Worm (Caenorhabditis elegans) whole organism, young adult: ENCODE results near the gene B0252.8.
A peak's percentile ranks its signal among the peaks of the same experiment; 100 is the strongest.

Experiments
- B0019.2 ChIP-seq: fragments of 200-800 bp; sonication (Bioruptor generic); conservative IDR thresholded peaks from 2 replicates; pipeline ENCODE4 v1.3.6; 2022; ENCODE audit warnings: missing genetic modification reagents, missing genetic modification characterization, missing compliant biosample characterization
- B0336.3 ChIP-seq: fragments of 200-800 bp; sonication (Bioruptor generic); IDR thresholded peaks from 2 replicates; pipeline ENCODE4 v1.3.6; 2022; ENCODE audit warnings: missing genetic modification characterization, missing compliant biosample characterization
- C17E4.6 ChIP-seq: fragments of 200-800 bp; sonication (Bioruptor generic); IDR thresholded peaks from 2 replicates; pipeline ENCODE4 v1.3.6; 2022; ENCODE audit warnings: missing genetic modification reagents, missing genetic modification characterization, missing compliant biosample characterization
- F23B12.7 ChIP-seq: sonication (generic microtip); optimal IDR thresholded peaks from 2 replicates; lab custom pipeline; 2017; ENCODE audit warnings: missing genetic modification characterization, mild to moderate bottlenecking, missing compliant biosample characterization, antibody characterized with exemption, moderate library complexity; ENCODE audit not compliant: insufficient read depth
- F57C9.4 ChIP-seq: sonication (generic microtip); optimal IDR thresholded peaks from 2 replicates; lab custom pipeline; 2017; ENCODE audit warnings: mild to moderate bottlenecking, missing genetic modification characterization, missing compliant biosample characterization
- T07F8.4 ChIP-seq: sonication (generic microtip); optimal IDR thresholded peaks from 2 replicates; lab custom pipeline; 2016; ENCODE audit warnings: mild to moderate bottlenecking, missing genetic modification characterization, moderate library complexity, missing compliant biosample characterization
- Y56A3A.18 ChIP-seq: fragments of 200-800 bp; sonication (Bioruptor generic); IDR thresholded peaks from 2 replicates; pipeline ENCODE4 v1.3.6; 2022; ENCODE audit warnings: missing genetic modification reagents, missing genetic modification characterization, missing compliant biosample characterization
- ZK185.1 ChIP-seq: sonication (generic microtip); optimal IDR thresholded peaks from 2 replicates; lab custom pipeline; 2016; ENCODE audit warnings: mild to moderate bottlenecking, missing genetic modification characterization, missing compliant biosample characterization; ENCODE audit not compliant: poor library complexity, severe bottlenecking
- ama-1 ChIP-seq, 3 experiments: fragments of 150-350 bp in 1 of 3; sonication (generic microtip) in 2 of 3; optimal IDR thresholded peaks; 2 replicates each; lab custom pipeline; 2014 to 2018; ENCODE audit warnings: missing biosample characterization in 2 of 3, missing genetic modification characterization in 2 of 3, missing genetic modification reagents in 2 of 3
- bed-1 ChIP-seq: fragments of 200-800 bp; sonication (Bioruptor generic); IDR thresholded peaks from 2 replicates; pipeline ENCODE4 v1.3.6; 2022; ENCODE audit warnings: missing genetic modification reagents, missing genetic modification characterization, missing compliant biosample characterization
- bed-2 ChIP-seq: fragments of 200-800 bp; sonication (Bioruptor generic); IDR thresholded peaks from 2 replicates; pipeline ENCODE4 v1.3.6; 2022; ENCODE audit warnings: missing genetic modification reagents, missing genetic modification characterization, missing compliant biosample characterization
- cebp-1 ChIP-seq, 2 experiments: fragments of 200-800 bp in 1 of 2; sonication (Bioruptor generic) in 1 of 2; sonication (generic microtip) in 1 of 2; IDR thresholded peaks in 1 of 2; optimal IDR thresholded peaks in 1 of 2; 2 replicates each; pipeline versions ENCODE4 v1.3.6 to Lab custom; 2017 to 2022; ENCODE audit warnings: missing compliant biosample characterization in 2 of 2, missing genetic modification characterization in 2 of 2, mild to moderate bottlenecking in 1 of 2, missing genetic modification reagents in 1 of 2, moderate library complexity in 1 of 2
- cebp-2 ChIP-seq: fragments of 200-800 bp; sonication (Bioruptor generic); IDR thresholded peaks from 2 replicates; pipeline ENCODE4 v1.3.6; 2022; ENCODE audit warnings: missing genetic modification characterization, missing compliant biosample characterization
- ceh-79 ChIP-seq: sonication (generic microtip); optimal IDR thresholded peaks from 2 replicates; lab custom pipeline; 2017; ENCODE audit warnings: mild to moderate bottlenecking, missing genetic modification characterization, missing compliant biosample characterization
- chd-7 ChIP-seq: sonication (generic microtip); optimal IDR thresholded peaks from 2 replicates; lab custom pipeline; 2016; ENCODE audit warnings: mild to moderate bottlenecking, missing genetic modification characterization, moderate library complexity, missing compliant biosample characterization
- ekl-4 ChIP-seq: fragments of 200-800 bp; sonication (Bioruptor generic); IDR thresholded peaks from 2 replicates; pipeline ENCODE4 v1.3.6; 2022; ENCODE audit warnings: missing genetic modification reagents, missing genetic modification characterization, missing compliant biosample characterization
- ets-4 ChIP-seq: fragments of 200-800 bp; sonication (Bioruptor generic); optimal IDR thresholded peaks from 2 replicates; lab custom pipeline; 2018; ENCODE audit warnings: mild to moderate bottlenecking, missing genetic modification characterization, missing compliant biosample characterization
- hmg-1.2 ChIP-seq: fragments of 200-800 bp; sonication (Bioruptor generic); IDR thresholded peaks from 2 replicates; pipeline ENCODE4 v1.3.6; 2022; ENCODE audit warnings: missing genetic modification reagents, missing genetic modification characterization, missing compliant biosample characterization
- lag-1 ChIP-seq: fragments of 200-800 bp; sonication (Bioruptor generic); IDR thresholded peaks from 2 replicates; pipeline ENCODE4 v1.3.6; 2022; ENCODE audit warnings: missing genetic modification reagents, missing genetic modification characterization, missing compliant biosample characterization
- let-607 ChIP-seq, 2 experiments: fragments of 200-800 bp in 1 of 2; sonication (Bioruptor generic) in 1 of 2; sonication (generic microtip) in 1 of 2; optimal IDR thresholded peaks; 2 replicates each; lab custom pipeline; 2016 to 2018; ENCODE audit warnings: mild to moderate bottlenecking in 2 of 2, missing compliant biosample characterization in 2 of 2, missing genetic modification characterization in 2 of 2, moderate library complexity in 2 of 2, missing genotype in 1 of 2
- lin-35 ChIP-seq, 3 experiments: fragments of 150-350 bp in 2 of 3; sonication (generic microtip) in 1 of 3; optimal IDR thresholded peaks; 2 replicates each; lab custom pipeline; 2014 to 2018; ENCODE audit warnings: missing biosample characterization in 3 of 3, missing genetic modification characterization in 3 of 3, missing genetic modification reagents in 3 of 3
- lin-54 ChIP-seq: fragments of 200-800 bp; sonication (Bioruptor generic); optimal IDR thresholded peaks from 2 replicates; lab custom pipeline; 2018; ENCODE audit warnings: mild to moderate bottlenecking, missing genetic modification characterization, missing compliant biosample characterization
- madf-3 ChIP-seq: fragments of 200-800 bp; sonication (Bioruptor generic); IDR thresholded peaks from 2 replicates; pipeline ENCODE4 v1.3.6; 2022; ENCODE audit warnings: missing genetic modification reagents, missing genetic modification characterization, missing compliant biosample characterization
- madf-6 ChIP-seq: fragments of 200-800 bp; sonication (Bioruptor generic); IDR thresholded peaks from 2 replicates; pipeline ENCODE4 v1.3.6; 2022; ENCODE audit warnings: missing genetic modification reagents, missing genetic modification characterization, missing compliant biosample characterization
- mxl-1 ChIP-seq: sonication (generic microtip); optimal IDR thresholded peaks from 2 replicates; lab custom pipeline; 2016; ENCODE audit warnings: missing genetic modification characterization, missing compliant biosample characterization
- nfya-1 ChIP-seq: sonication (generic microtip); optimal IDR thresholded peaks from 2 replicates; lab custom pipeline; 2017; ENCODE audit warnings: antibody characterized with exemption, missing compliant biosample characterization, missing genetic modification characterization, borderline replicate concordance; ENCODE audit not compliant: insufficient read depth
- nhr-179 ChIP-seq: sonication (generic microtip); optimal IDR thresholded peaks from 2 replicates; lab custom pipeline; 2016; ENCODE audit warnings: mild to moderate bottlenecking, missing genetic modification characterization, missing compliant biosample characterization
- nhr-27 ChIP-seq: fragments of 200-800 bp; sonication (Bioruptor generic); optimal IDR thresholded peaks from 2 replicates; lab custom pipeline; 2018; ENCODE audit warnings: mild to moderate bottlenecking, missing genetic modification characterization, moderate library complexity, missing compliant biosample characterization
- nhr-80 ChIP-seq: sonication (generic microtip); optimal IDR thresholded peaks from 2 replicates; lab custom pipeline; 2016; ENCODE audit warnings: missing genetic modification characterization, missing compliant biosample characterization
- pbrm-1 ChIP-seq: fragments of 200-800 bp; sonication (Bioruptor generic); IDR thresholded peaks from 2 replicates; pipeline ENCODE4 v1.3.6; 2022; ENCODE audit warnings: missing genetic modification reagents, missing genetic modification characterization, missing compliant biosample characterization
- rcor-1 ChIP-seq: fragments of 200-800 bp; sonication (Bioruptor generic); IDR thresholded peaks from 2 replicates; pipeline ENCODE4 v1.3.6; 2022; ENCODE audit warnings: missing genetic modification reagents, missing genetic modification characterization, missing compliant biosample characterization
- repo-1 ChIP-seq: sonication (generic microtip); optimal IDR thresholded peaks from 2 replicates; lab custom pipeline; 2017; ENCODE audit warnings: mild to moderate bottlenecking, missing genetic modification characterization, missing compliant biosample characterization
- rpc-1 ChIP-seq, 2 experiments: fragments of 150-350 bp in 1 of 2; sonication (generic microtip) in 1 of 2; optimal IDR thresholded peaks; 2 replicates each; lab custom pipeline; 2014 to 2018; ENCODE audit warnings: missing biosample characterization in 1 of 2, missing genetic modification characterization in 1 of 2, missing genetic modification reagents in 1 of 2, missing genotype in 1 of 2
- xnd-1 ChIP-seq: sonication (generic microtip); optimal IDR thresholded peaks from 2 replicates; lab custom pipeline; 2016; ENCODE audit warnings: missing genotype, missing genetic modification reagents, missing genetic modification characterization, missing compliant biosample characterization
- zim-3 ChIP-seq: sonication (generic microtip); optimal IDR thresholded peaks from 2 replicates; lab custom pipeline; 2017; ENCODE audit warnings: mild to moderate bottlenecking, missing genetic modification characterization, moderate library complexity, missing compliant biosample characterization
- ztf-26 ChIP-seq: sonication (generic microtip); optimal IDR thresholded peaks from 2 replicates; lab custom pipeline; 2017; ENCODE audit warnings: missing genetic modification characterization, missing compliant biosample characterization
- ztf-28 ChIP-seq: fragments of 200-800 bp; sonication (Bioruptor generic); IDR thresholded peaks from 2 replicates; pipeline ENCODE4 v1.3.6; 2022; ENCODE audit warnings: missing genetic modification reagents, missing genetic modification characterization, missing compliant biosample characterization
- ztf-3 ChIP-seq: fragments of 200-800 bp; sonication (Bioruptor generic); optimal IDR thresholded peaks from 2 replicates; lab custom pipeline; 2018; ENCODE audit warnings: mild to moderate bottlenecking, missing genetic modification characterization, missing compliant biosample characterization

The B0252.8 gene

ce11 chrII:6883716-6884115 is 32.2 kb upstream of the B0252.8 start, which contains the start of gene pmp-1:
TSS of gene pmp-1 (minus strand) at chrII:6883754.
- TF ChIP-seq ceh-79 (tag; lab: Kevin White, UChicago) (no peak), nhr-80 (tag; lab: Kevin White, UChicago) (peak; percentile 78), madf-6 (GFP tag; lab: Robert Waterston, UW) (no peak), ets-4 (GFP tag; lab: Kevin White, UChicago) (peak; percentile 51)

DNA sequence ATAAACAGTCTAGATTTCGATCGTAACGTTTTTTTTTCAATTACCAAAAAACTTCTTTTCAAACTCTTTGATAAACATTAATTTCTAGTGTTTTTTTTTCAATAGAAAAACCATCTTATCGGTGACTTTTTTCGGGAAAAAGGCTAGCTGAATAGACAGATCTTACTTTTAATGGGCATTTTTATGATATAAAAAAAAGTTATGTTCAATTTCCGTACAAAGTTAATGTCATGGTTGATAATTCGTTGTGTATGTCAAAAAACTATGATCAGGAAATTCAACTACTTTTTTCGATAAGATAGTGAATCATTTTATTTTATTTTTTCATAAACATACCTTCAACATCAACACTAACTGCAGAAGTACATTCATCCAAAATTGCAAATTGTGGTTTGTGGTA is 31.4 kb upstream of the B0252.8 start:
- peak; percentile 18 for TF ChIP-seq nhr-80 (tag; lab: Kevin White, UChicago)
- no peak for TF ChIP-seq repo-1 (tag; lab: Kevin White, UChicago)

ce11 chrII:6887319-6888005 is 28.5 kb upstream of the B0252.8 start, which contains the start of gene pmp-2:
TSS of gene pmp-2 (minus strand) at chrII:6887805.
- no peak for TF ChIP-seq cebp-1 (GFP tag; IDR thresholded peaks at IDR 0.05; lab: Robert Waterston, UW)
- no peak for TF ChIP-seq cebp-1 (tag; optimal IDR thresholded peaks at IDR 0.05; lab: Kevin White, UChicago)
- TF ChIP-seq hmg-1.2: peak; percentile 27; the same call in 1 of the 2 replicates

ce11 chrII:6888211-6888610 is 27.8 kb upstream of the B0252.8 start:
- TF ChIP-seq mxl-1 (no peak), nfya-1 (tag; lab: Kevin White, UChicago) (no peak), T07F8.4 (no peak), zim-3 (tag; lab: Kevin White, UChicago) (no peak), ztf-3 (GFP tag; lab: Kevin White, UChicago) (no peak), ets-4 (GFP tag; lab: Kevin White, UChicago) (no peak), madf-3 (GFP tag; lab: Robert Waterston, UW) (0 out of 2 replicates have a peak, but pooled peaks have one; percentile 49), cebp-2 (GFP tag; lab: Robert Waterston, UW) (0 out of 2 replicates have a peak, but pooled peaks have one; percentile 24), cebp-1 (GFP tag; IDR thresholded peaks at IDR 0.05; lab: Robert Waterston, UW) (0 out of 2 replicates have a peak, but pooled peaks have one; percentile 45), cebp-1 (tag; optimal IDR thresholded peaks at IDR 0.05; lab: Kevin White, UChicago) (peak; percentile 82), let-607 (tag; optimal IDR thresholded peaks at IDR 0.05; lab: Kevin White, UChicago) (peak in 1 of 2 experiments; percentile 4), ama-1 (optimal IDR thresholded peaks at IDR 0.05; lab: Kevin White, UChicago) (peak; percentile 57), ama-1 (GFP tag; optimal IDR thresholded peaks at IDR 0.05; lab: Kevin White, UChicago) (no peak), ZK185.1 (tag; lab: Kevin White, UChicago) (no peak), bed-2 (GFP tag; lab: Robert Waterston, UW) (no peak), B0336.3 (GFP tag; lab: Robert Waterston, UW) (peak; percentile 53; the same call in 1 of the 2 replicates), lin-54 (peak; percentile 44), ztf-28 (no peak), pbrm-1 (0 out of 2 replicates have a peak, but pooled peaks have one; percentile 25), nhr-179 (tag; lab: Kevin White, UChicago) (no peak), F57C9.4 (tag; lab: Kevin White, UChicago) (no peak), lin-35 (GFP tag; optimal IDR thresholded peaks at IDR 0.05; lab: Kevin White, UChicago) (peak in 1 of 3 experiments; percentile 32), xnd-1 (tag; lab: Kevin White, UChicago) (no peak), F23B12.7 (no peak), lag-1 (GFP tag; lab: Robert Waterston, UW) (no peak), nhr-27 (tag; lab: Kevin White, UChicago) (no peak), rcor-1 (GFP tag; lab: Robert Waterston, UW) (no peak), B0019.2 (0 out of 2 replicates have a peak, but pooled peaks have one; percentile 21), ztf-26 (tag; lab: Kevin White, UChicago) (peak; percentile 59), C17E4.6 (GFP tag; lab: Robert Waterston, UW) (no peak), Y56A3A.18 (GFP tag; lab: Robert Waterston, UW) (peak; percentile 68; the same call in 1 of the 2 replicates), madf-6 (GFP tag; lab: Robert Waterston, UW) (no peak), rpc-1 (optimal IDR thresholded peaks at IDR 0.05; lab: Kevin White, UChicago) (no peak), rpc-1 (tag; optimal IDR thresholded peaks at IDR 0.05; lab: Kevin White, UChicago) (no peak), ekl-4 (GFP tag; lab: Robert Waterston, UW) (0 out of 2 replicates have a peak, but pooled peaks have one; percentile 30), chd-7 (tag; lab: Kevin White, UChicago) (peak; percentile 21), bed-1 (GFP tag; lab: Robert Waterston, UW) (no peak)
